Worm (Caenorhabditis elegans) whole organism, early embryonic: Measurements from ENCODE around the gene K02D10.2.

Source experiments
- ama-1 ChIP-seq: fragments of 150-350 bp; optimal IDR thresholded peaks from 2 replicates; lab custom pipeline; 2014
- ceh-13 ChIP-seq: fragments of 200-800 bp; sonication (Bioruptor generic); optimal IDR thresholded peaks from 2 replicates; lab custom pipeline; 2018; ENCODE audit warnings: mild to moderate bottlenecking, missing genetic modification characterization, missing compliant biosample characterization
- ceh-36 ChIP-seq: sonication (generic microtip); optimal IDR thresholded peaks from 2 replicates; lab custom pipeline; 2016; ENCODE audit warnings: missing genetic modification characterization, inconsistent platforms, missing compliant biosample characterization
- ets-7 ChIP-seq: sonication (generic microtip); optimal IDR thresholded peaks from 2 replicates; lab custom pipeline; 2016; ENCODE audit warnings: missing genotype, missing genetic modification characterization, missing compliant biosample characterization
- flt-1 ChIP-seq: fragments of 200-800 bp; sonication (Bioruptor generic); IDR thresholded peaks from 2 replicates; pipeline ENCODE4 v1.3.6; 2022; ENCODE audit warnings: missing genetic modification characterization, missing compliant biosample characterization
- hmbx-1 ChIP-seq: sonication (generic microtip); optimal IDR thresholded peaks from 2 replicates; lab custom pipeline; 2016; ENCODE audit warnings: mild to moderate bottlenecking, missing genetic modification characterization, missing compliant biosample characterization
- pes-1 ChIP-seq: fragments of 200-800 bp; sonication (Bioruptor generic); IDR thresholded peaks from 2 replicates; pipeline ENCODE4 v1.3.6; 2022; ENCODE audit warnings: missing genetic modification reagents, missing genetic modification characterization, missing compliant biosample characterization
- scrt-1 ChIP-seq: fragments of 200-800 bp; sonication (Bioruptor generic); IDR thresholded peaks from 2 replicates; pipeline ENCODE4 v1.3.6; 2022; ENCODE audit warnings: missing genetic modification characterization, missing compliant biosample characterization
- sea-1 ChIP-seq: fragments of 200-800 bp; sonication (Bioruptor generic); conservative IDR thresholded peaks from 2 replicates; pipeline ENCODE4 v1.3.6; 2022; ENCODE audit warnings: missing genetic modification characterization, missing compliant biosample characterization
- tbx-11 ChIP-seq: fragments of 200-800 bp; sonication (Bioruptor generic); IDR thresholded peaks from 2 replicates; pipeline ENCODE4 v1.3.6; 2022; ENCODE audit warnings: missing genetic modification characterization, missing compliant biosample characterization
- tbx-37 ChIP-seq: fragments of 200-800 bp; sonication (Bioruptor generic); conservative IDR thresholded peaks from 2 replicates; pipeline ENCODE4 v1.3.6; 2022; ENCODE audit warnings: missing genetic modification reagents, missing genetic modification characterization, missing compliant biosample characterization

DNA sequence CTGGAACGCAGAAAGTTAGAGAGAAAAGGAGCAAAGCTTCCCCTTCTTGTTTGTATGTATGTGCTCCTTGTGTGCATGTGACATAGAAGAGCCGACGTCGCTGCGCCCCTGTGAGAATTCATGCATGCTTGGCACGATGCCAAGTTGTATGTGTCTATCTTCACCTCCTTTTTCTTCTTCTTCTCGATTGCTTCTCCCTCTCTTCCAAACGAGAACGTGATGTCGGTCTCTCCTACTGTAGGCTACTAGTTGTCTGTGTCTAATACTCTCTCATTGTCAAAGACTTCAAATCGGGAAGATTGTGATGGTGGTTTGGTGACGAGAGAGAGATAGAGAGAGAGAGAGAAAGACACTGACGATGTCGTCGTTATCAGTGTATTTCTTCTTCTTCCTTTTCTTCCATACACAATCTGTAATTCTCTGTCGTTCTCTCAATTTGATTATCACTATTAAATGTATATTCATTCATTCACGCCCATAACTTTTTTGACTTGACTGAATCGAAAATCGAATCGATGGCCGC lies 26.2 kb upstream of the K02D10.2 start:
- TF ChIP-seq ama-1 (lab: Kevin White, UChicago): no peak
- TF ChIP-seq ceh-13 (GFP tag; lab: Kevin White, UChicago): no peak
- TF ChIP-seq tbx-11 (GFP tag; lab: Robert Waterston, UW): no peak
- no peak for TF ChIP-seq flt-1
- TF ChIP-seq pes-1 (GFP tag; lab: Robert Waterston, UW): no peak
- TF ChIP-seq sea-1: no peak
- TF ChIP-seq ets-7: no peak
- TF ChIP-seq ceh-36 (tag; lab: Kevin White, UChicago): no peak
- no peak for TF ChIP-seq tbx-37
- TF ChIP-seq scrt-1 (GFP tag; lab: Robert Waterston, UW): no peak
- TF ChIP-seq hmbx-1 (tag; lab: Kevin White, UChicago): no peak
